Fruit fly (Drosophila melanogaster) whole organism, embryonic: ENCODE measurements around the gene PolA1.

Source experiments
- Asciz ChIP-seq: fragments of 200-800 bp; sonication (Bioruptor generic); optimal IDR thresholded peaks from 2 replicates; lab custom pipeline; 2017; ENCODE audit warnings: missing biosample characterization, mild to moderate bottlenecking, missing genetic modification characterization, missing genetic modification reagents
- Awh ChIP-seq: fragments of 200-800 bp; sonication (Bioruptor generic); IDR thresholded peaks from 2 replicates; pipeline ENCODE4, ENCODE4 v1.3.6; 2022; ENCODE audit warnings: missing biosample characterization, missing genetic modification characterization
- CG10321 ChIP-seq: fragments of 200-800 bp; sonication (Bioruptor generic); IDR thresholded peaks from 2 replicates; pipeline ENCODE4 v1.3.6; 2022; ENCODE audit warnings: missing biosample characterization, missing genetic modification characterization
- CG11456 ChIP-seq: fragments of 200-800 bp; sonication (Bioruptor generic); IDR thresholded peaks from 3 replicates; pipeline ENCODE4 v1.3.6; 2022; ENCODE audit warnings: missing biosample characterization, missing genetic modification characterization
- CG12071 ChIP-seq: fragments of 200-800 bp; sonication (Bioruptor generic); optimal IDR thresholded peaks from 3 replicates; lab custom pipeline; 2018; ENCODE audit warnings: missing biosample characterization, mild to moderate bottlenecking, missing genetic modification characterization
- CG13624 ChIP-seq: fragments of 200-800 bp; sonication (Bioruptor generic); optimal IDR thresholded peaks from 2 replicates; lab custom pipeline; 2016; ENCODE audit warnings: missing biosample characterization, missing genetic modification characterization
- CG14860 ChIP-seq: fragments of 200-800 bp; sonication (Bioruptor generic); IDR thresholded peaks from 3 replicates; pipeline ENCODE4 v1.3.6; 2022; ENCODE audit warnings: missing biosample characterization, missing genetic modification characterization; ENCODE audit not compliant: partially characterized antibody
- CG15696 ChIP-seq: fragments of 200-800 bp; sonication (Bioruptor generic); optimal IDR thresholded peaks from 2 replicates; lab custom pipeline; 2019; ENCODE audit warnings: missing biosample characterization, mild to moderate bottlenecking, missing genetic modification characterization, moderate library complexity
- CG17612 ChIP-seq: fragments of 200-800 bp; sonication (Bioruptor generic); IDR thresholded peaks from 2 replicates; pipeline ENCODE4 v1.3.6; 2022; ENCODE audit warnings: missing biosample characterization, missing genetic modification characterization
- CG17802 ChIP-seq: fragments of 200-800 bp; sonication (Bioruptor generic); optimal IDR thresholded peaks from 2 replicates; lab custom pipeline; 2018; ENCODE audit warnings: missing biosample characterization, mild to moderate bottlenecking, missing genetic modification characterization, moderate library complexity
- CG2712 ChIP-seq: fragments of 200-800 bp; optimal IDR thresholded peaks from 3 replicates; lab custom pipeline; 2019; ENCODE audit warnings: missing biosample characterization, mild to moderate bottlenecking, missing genetic modification characterization, moderate library complexity
- CG30403 ChIP-seq: fragments of 200-800 bp; sonication (Bioruptor generic); optimal IDR thresholded peaks from 3 replicates; lab custom pipeline; 2016; ENCODE audit warnings: missing biosample characterization, missing genetic modification characterization
- CG31388 ChIP-seq: fragments of 200-800 bp; sonication (Bioruptor generic); optimal IDR thresholded peaks from 2 replicates; lab custom pipeline; 2016; ENCODE audit warnings: missing biosample characterization, missing genetic modification characterization
- CG3163 ChIP-seq: fragments of 200-800 bp; sonication (Bioruptor generic); optimal IDR thresholded peaks from 3 replicates; lab custom pipeline; 2016; ENCODE audit warnings: missing biosample characterization, missing genetic modification characterization
- CG3847 ChIP-seq: fragments of 200-800 bp; sonication (Bioruptor generic); IDR thresholded peaks from 2 replicates; pipeline ENCODE4 v1.3.6; 2022; ENCODE audit warnings: missing biosample characterization, missing genetic modification characterization
- CG4360 ChIP-seq: fragments of 200-800 bp; sonication (Bioruptor generic); IDR thresholded peaks from 2 replicates; pipeline ENCODE4 v1.3.6; 2022; ENCODE audit warnings: missing biosample characterization, missing genetic modification characterization
- CG6689 ChIP-seq: fragments of 200-800 bp; sonication (Bioruptor generic); IDR thresholded peaks from 2 replicates; pipeline ENCODE4 v1.3.6; 2022; ENCODE audit warnings: missing biosample characterization, missing genetic modification characterization
- CG6813 ChIP-seq: fragments of 200-800 bp; sonication (Bioruptor generic); optimal IDR thresholded peaks from 2 replicates; lab custom pipeline; 2017; ENCODE audit warnings: missing biosample characterization, missing genetic modification characterization, mild to moderate bottlenecking, moderate library complexity, missing genetic modification reagents
- CG7271 ChIP-seq: fragments of 200-800 bp; sonication (Bioruptor generic); optimal IDR thresholded peaks from 2 replicates; lab custom pipeline; 2018; ENCODE audit warnings: missing biosample characterization, mild to moderate bottlenecking, missing genetic modification characterization, moderate library complexity
- CG7786 ChIP-seq: fragments of 200-800 bp; sonication (Bioruptor generic); optimal IDR thresholded peaks from 2 replicates; lab custom pipeline; 2016; ENCODE audit warnings: missing biosample characterization, missing genetic modification characterization
- CG8359 ChIP-seq: fragments of 200-800 bp; sonication (Bioruptor generic); optimal IDR thresholded peaks from 2 replicates; lab custom pipeline; 2017; ENCODE audit warnings: missing biosample characterization, mild to moderate bottlenecking, missing genetic modification characterization, borderline replicate concordance
- CG8478 ChIP-seq: fragments of >200 bp; optimal IDR thresholded peaks from 2 replicates; lab custom pipeline; 2018
- CkIIα-i1 ChIP-seq: fragments of 200-800 bp; sonication (Bioruptor generic); IDR thresholded peaks from 2 replicates; pipeline ENCODE4 v1.3.6; 2022; ENCODE audit warnings: missing biosample characterization, missing genetic modification characterization
- Drgx ChIP-seq: fragments of 200-800 bp; sonication (Bioruptor generic); IDR thresholded peaks from 2 replicates; pipeline ENCODE4 v1.3.6; 2022; ENCODE audit warnings: missing biosample characterization, missing genetic modification characterization
- Eip74EF ChIP-seq, 2 experiments: fragments of 200-800 bp in 1 of 2; fragments of >200 bp in 1 of 2; sonication (Bioruptor generic) in 1 of 2; optimal IDR thresholded peaks; 2 replicates each; lab custom pipeline; 2017 to 2019; ENCODE audit warnings: missing biosample characterization in 2 of 2, missing genetic modification characterization in 2 of 2, mild to moderate bottlenecking in 1 of 2, moderate library complexity in 1 of 2
- Ets65A ChIP-seq: fragments of 200-800 bp; sonication (Bioruptor generic); peaks from one replicate; lab custom pipeline; 2016; ENCODE audit warnings: missing biosample characterization, missing genetic modification characterization
- HHEX ChIP-seq: fragments of 200-800 bp; sonication (Bioruptor generic); optimal IDR thresholded peaks from 3 replicates; lab custom pipeline; 2017; ENCODE audit warnings: missing biosample characterization, mild to moderate bottlenecking, missing genetic modification characterization, missing genetic modification reagents
- Oli ChIP-seq: fragments of 200-800 bp; sonication (Bioruptor generic); optimal IDR thresholded peaks from 2 replicates; lab custom pipeline; 2018; ENCODE audit warnings: missing biosample characterization, mild to moderate bottlenecking, missing genetic modification characterization, moderate library complexity
- Ravus ChIP-seq: fragments of 200-800 bp; sonication (Bioruptor generic); IDR thresholded peaks from 2 replicates; pipeline ENCODE4 v1.3.6; 2022; ENCODE audit warnings: missing biosample characterization, missing genetic modification characterization
- Sox102F ChIP-seq: fragments of 200-800 bp; sonication (Bioruptor generic); optimal IDR thresholded peaks from 2 replicates; lab custom pipeline; 2018; ENCODE audit warnings: missing biosample characterization, mild to moderate bottlenecking, missing genetic modification characterization, moderate library complexity
- TFAM ChIP-seq: fragments of 200-800 bp; sonication (Bioruptor generic); optimal IDR thresholded peaks from 2 replicates; lab custom pipeline; 2017; ENCODE audit warnings: missing biosample characterization, missing genetic modification characterization, inconsistent platforms
- Xbp1 ChIP-seq: fragments of 200-800 bp; sonication (Bioruptor generic); optimal IDR thresholded peaks from 3 replicates; lab custom pipeline; 2016; ENCODE audit warnings: missing biosample characterization, mild to moderate bottlenecking, missing genetic modification characterization
- Xrp1 ChIP-seq: fragments of 200-800 bp; sonication (Bioruptor generic); IDR thresholded peaks from 2 replicates; pipeline ENCODE4 v1.3.6; 2022; ENCODE audit warnings: missing biosample characterization, missing genetic modification characterization
- bowl ChIP-seq: fragments of 200-800 bp; sonication (Bioruptor generic); IDR thresholded peaks from 2 replicates; pipeline ENCODE4 v1.3.6; 2022; ENCODE audit warnings: missing biosample characterization, missing genetic modification characterization
- bsh ChIP-seq, 2 experiments: fragments of 200-800 bp; sonication (Bioruptor generic); optimal IDR thresholded peaks; 2 replicates each; lab custom pipeline; 2017 to 2018; ENCODE audit warnings: mild to moderate bottlenecking in 2 of 2, missing biosample characterization in 2 of 2, missing genetic modification characterization in 2 of 2, moderate library complexity in 1 of 2
- crp ChIP-seq, 2 experiments: fragments of 200-800 bp; sonication (Bioruptor generic); optimal IDR thresholded peaks; 2 replicates in 1 of 2; 3 replicates in 1 of 2; lab custom pipeline; 2017; ENCODE audit warnings: missing biosample characterization in 2 of 2, missing genetic modification characterization in 2 of 2, mild to moderate bottlenecking in 1 of 2, moderate library complexity in 1 of 2
- en ChIP-seq: fragments of 200-800 bp; sonication (Bioruptor generic); optimal IDR thresholded peaks from 2 replicates; lab custom pipeline; 2016; ENCODE audit warnings: missing biosample characterization, missing genetic modification characterization
- esg ChIP-seq: fragments of 200-800 bp; sonication (Bioruptor generic); conservative IDR thresholded peaks from 2 replicates; pipeline ENCODE4 v1.3.6; 2022; ENCODE audit warnings: missing biosample characterization, missing genetic modification characterization
- eve ChIP-seq, 2 experiments: fragments of >200 bp; optimal IDR thresholded peaks; 2 replicates each; lab custom pipeline; 2017; ENCODE audit warnings: missing biosample characterization in 2 of 2, missing genetic modification characterization in 2 of 2
- grn ChIP-seq: fragments of 200-800 bp; sonication (Bioruptor generic); optimal IDR thresholded peaks from 3 replicates; lab custom pipeline; 2017; ENCODE audit warnings: missing biosample characterization, missing genetic modification characterization
- h ChIP-seq: fragments of >200 bp; optimal IDR thresholded peaks from 2 replicates; lab custom pipeline; 2017
- kah ChIP-seq: fragments of 200-800 bp; sonication (Bioruptor generic); optimal IDR thresholded peaks from 2 replicates; lab custom pipeline; 2018; ENCODE audit warnings: missing biosample characterization, mild to moderate bottlenecking, missing genetic modification characterization
- kay ChIP-seq: fragments of 200-800 bp; sonication (Bioruptor generic); optimal IDR thresholded peaks from 2 replicates; lab custom pipeline; 2016; ENCODE audit warnings: missing biosample characterization, missing genetic modification characterization
- kni ChIP-seq: fragments of 200-800 bp; sonication (Bioruptor generic); optimal IDR thresholded peaks from 3 replicates; lab custom pipeline; 2017; ENCODE audit warnings: mild to moderate bottlenecking, missing biosample characterization, missing genetic modification reagents, missing genetic modification characterization
- oc ChIP-seq: fragments of 200-800 bp; sonication (Bioruptor generic); optimal IDR thresholded peaks from 2 replicates; lab custom pipeline; 2018; ENCODE audit warnings: missing biosample characterization, mild to moderate bottlenecking, missing genetic modification characterization, moderate library complexity
- p53 ChIP-seq: fragments of 200-800 bp; sonication (Bioruptor generic); optimal IDR thresholded peaks from 2 replicates; lab custom pipeline; 2016; ENCODE audit warnings: missing biosample characterization, missing genetic modification characterization
- prd ChIP-seq, 3 experiments: fragments of >200 bp in 2 of 3; fragments of 200-800 bp in 1 of 3; sonication (Bioruptor generic) in 1 of 3; optimal IDR thresholded peaks in 2 of 3; IDR thresholded peaks in 1 of 3; 2 replicates in 2 of 3; 3 replicates in 1 of 3; pipeline versions ENCODE4 v1.3.6 to Lab custom; 2017 to 2022; ENCODE audit warnings: missing biosample characterization in 1 of 3, missing genetic modification characterization in 1 of 3
- row ChIP-seq: fragments of 200-800 bp; sonication (Bioruptor generic); IDR thresholded peaks from 3 replicates; pipeline ENCODE4 v1.3.6; 2022; ENCODE audit warnings: missing biosample characterization, missing genetic modification characterization
- ssp ChIP-seq: fragments of 200-800 bp; sonication (Bioruptor generic); IDR thresholded peaks from 2 replicates; pipeline ENCODE4 v1.3.6; 2022; ENCODE audit warnings: missing biosample characterization, missing genetic modification characterization
- trh ChIP-seq: fragments of 200-800 bp; sonication (Bioruptor generic); optimal IDR thresholded peaks from 2 replicates; lab custom pipeline; 2016; ENCODE audit warnings: missing biosample characterization, missing genetic modification characterization
- usp ChIP-seq: fragments of >200 bp; optimal IDR thresholded peaks from 2 replicates; lab custom pipeline; 2017; ENCODE audit warnings: missing biosample characterization, missing genetic modification characterization

PolA1 gene

DNA sequence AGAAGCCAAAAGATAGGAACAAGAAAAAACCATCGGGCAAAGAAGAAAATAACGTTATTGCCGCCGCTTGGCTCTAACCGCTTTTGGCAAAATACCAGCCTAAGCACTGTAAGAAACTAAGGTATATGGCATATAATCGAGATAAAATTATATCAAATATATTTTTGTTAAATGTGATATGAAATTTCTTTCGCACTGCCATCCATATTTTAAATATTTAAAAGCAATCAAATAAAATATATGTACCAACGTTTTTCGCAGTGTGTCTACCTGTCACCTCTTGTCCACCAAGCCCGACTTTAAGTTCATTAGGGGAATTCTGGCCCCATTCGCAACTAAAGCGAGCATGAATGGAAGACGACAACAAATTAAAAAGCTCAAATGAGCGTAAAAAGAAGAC, 43.8 kb downstream of the PolA1 start (continued):
- TF ChIP-seq CG7271 (tag; lab: Kevin White, UChicago) (peak; percentile 4), esg (GFP tag; lab: Robert Waterston, UW) (peak; percentile 76), trh (peak; percentile 12), bsh (GFP tag; optimal IDR thresholded peaks at IDR 0.05; lab: Kevin White, UChicago) (peak in 1 of 2 experiments; percentile 84), eve (GFP tag; optimal IDR thresholded peaks at IDR 0.05; lab: Kevin White, UChicago) (no peak), Oli (tag; lab: Kevin White, UChicago) (peak; percentile 64), Xbp1 (GFP tag; lab: Kevin White, UChicago) (peak; percentile 59), HHEX (GFP tag; lab: Kevin White, UChicago) (peak; percentile 67), ssp (GFP tag; lab: Robert Waterston, UW) (no peak), CG3163 (GFP tag; lab: Kevin White, UChicago) (no peak), kay (peak; percentile 24), Eip74EF (GFP tag; optimal IDR thresholded peaks at IDR 0.05; lab: Kevin White, UChicago) (peak in 1 of 2 experiments; percentile 20), CG31388 (GFP tag; lab: Kevin White, UChicago) (no peak), CG15696 (tag; lab: Kevin White, UChicago) (peak; percentile 1), CG17612 (GFP tag; lab: Robert Waterston, UW) (0 out of 2 replicates have a peak, but pooled peaks have one; percentile 29), CG10321 (GFP tag; lab: Robert Waterston, UW) (0 out of 2 replicates have a peak, but pooled peaks have one; percentile 26), CkIIα-i1 (GFP tag; lab: Robert Waterston, UW) (no peak), CG4360 (GFP tag; lab: Robert Waterston, UW) (no peak), Ets65A (peak; percentile 91), CG17802 (no peak), CG8359 (GFP tag; lab: Kevin White, UChicago) (peak; percentile 42), h (lab: Kevin White, UChicago) (no peak), CG2712 (tag; lab: Kevin White, UChicago) (peak; percentile 78), kah (GFP tag; lab: Kevin White, UChicago) (no peak), CG11456 (GFP tag; lab: Robert Waterston, UW) (peak; percentile 77; the same call in 2 of the 3 replicates), oc (tag; lab: Kevin White, UChicago) (peak; percentile 56), en (GFP tag; lab: Kevin White, UChicago) (peak; percentile 16), Xrp1 (GFP tag; lab: Robert Waterston, UW) (peak; percentile 72), CG6689 (GFP tag; lab: Robert Waterston, UW) (peak; percentile 73), Drgx (GFP tag; lab: Robert Waterston, UW) (peak; percentile 83), CG7786 (GFP tag; lab: Kevin White, UChicago) (peak; percentile 16), Sox102F (GFP tag; lab: Kevin White, UChicago) (peak; percentile 67), bowl (GFP tag; lab: Robert Waterston, UW) (0 out of 2 replicates have a peak, but pooled peaks have one; percentile 36), CG14860 (GFP tag; lab: Robert Waterston, UW) (no peak), CG6813 (GFP tag; lab: Kevin White, UChicago) (peak; percentile 56), CG3847 (GFP tag; lab: Robert Waterston, UW) (peak; percentile 50), prd (optimal IDR thresholded peaks at IDR 0.05; lab: Kevin White, UChicago) (no peak), prd (GFP tag; IDR thresholded peaks at IDR 0.05; lab: Robert Waterston, UW) (peak; percentile 82), CG8478 (lab: Kevin White, UChicago) (no peak), Asciz (no peak), TFAM (peak; percentile 5), CG12071 (GFP tag; lab: Kevin White, UChicago) (peak; percentile 25), Awh (GFP tag; lab: Robert Waterston, UW) (no peak), CG30403 (GFP tag; lab: Kevin White, UChicago) (peak; percentile 82), grn (no peak), usp (no peak), row (GFP tag; lab: Robert Waterston, UW) (peak; percentile 82), p53 (no peak), Ravus (GFP tag; lab: Robert Waterston, UW) (no peak; the same call in 1 of the 2 replicates), crp (GFP tag; optimal IDR thresholded peaks at IDR 0.05; lab: Kevin White, UChicago) (no peak), CG13624 (GFP tag; lab: Kevin White, UChicago) (peak; percentile 22), kni (GFP tag; lab: Kevin White, UChicago) (no peak)
